Fruit fly (Drosophila melanogaster) whole organism, embryonic: Measurements from ENCODE around the gene CG4709.
A peak's percentile ranks its signal among the peaks of the same experiment; 100 is the strongest.

Source experiments
- CG10147 ChIP-seq: fragments of 200-800 bp; sonication (Bioruptor generic); optimal IDR thresholded peaks from 2 replicates; lab custom pipeline; 2019; ENCODE audit warnings: missing biosample characterization, mild to moderate bottlenecking, missing genetic modification characterization, moderate library complexity
- CG10431 ChIP-seq: fragments of 200-800 bp; sonication (Bioruptor generic); optimal IDR thresholded peaks from 3 replicates; lab custom pipeline; 2018; ENCODE audit warnings: missing biosample characterization, mild to moderate bottlenecking, missing genetic modification characterization
- CG12769 ChIP-seq: fragments of 200-800 bp; sonication (Bioruptor generic); optimal IDR thresholded peaks from 2 replicates; lab custom pipeline; 2019; ENCODE audit warnings: missing biosample characterization, mild to moderate bottlenecking, missing genetic modification characterization, moderate library complexity
- CG13296 ChIP-seq: fragments of 200-800 bp; sonication (Bioruptor generic); optimal IDR thresholded peaks from 3 replicates; lab custom pipeline; 2018; ENCODE audit warnings: missing biosample characterization, mild to moderate bottlenecking, missing genetic modification characterization
- CG14860 ChIP-seq: fragments of 200-800 bp; sonication (Bioruptor generic); IDR thresholded peaks from 3 replicates; pipeline ENCODE4 v1.3.6; 2022; ENCODE audit warnings: missing biosample characterization, missing genetic modification characterization; ENCODE audit not compliant: partially characterized antibody
- CG15073 ChIP-seq: fragments of 200-800 bp; sonication (Bioruptor generic); optimal IDR thresholded peaks from 2 replicates; lab custom pipeline; 2016; ENCODE audit warnings: missing biosample characterization, missing genetic modification characterization
- CG15269 ChIP-seq: fragments of 200-800 bp; sonication (Bioruptor generic); optimal IDR thresholded peaks from 2 replicates; lab custom pipeline; 2018; ENCODE audit warnings: missing biosample characterization, mild to moderate bottlenecking, missing genetic modification characterization, moderate library complexity
- CG2116 ChIP-seq: fragments of 200-800 bp; sonication (Bioruptor generic); optimal IDR thresholded peaks from 3 replicates; lab custom pipeline; 2018; ENCODE audit warnings: missing biosample characterization, mild to moderate bottlenecking, missing genetic modification characterization
- CG31224 ChIP-seq: fragments of 200-800 bp; sonication (Bioruptor generic); IDR thresholded peaks from 2 replicates; pipeline ENCODE4 v1.3.6; 2022; ENCODE audit warnings: missing biosample characterization, missing genetic modification characterization
- CG3281 ChIP-seq: fragments of 200-800 bp; sonication (Bioruptor generic); optimal IDR thresholded peaks from 3 replicates; lab custom pipeline; 2017; ENCODE audit warnings: missing biosample characterization, mild to moderate bottlenecking, missing genetic modification characterization
- CG3995 ChIP-seq: fragments of 200-800 bp; sonication (Bioruptor generic); optimal IDR thresholded peaks from 3 replicates; lab custom pipeline; 2016; ENCODE audit warnings: missing biosample characterization, missing genetic modification characterization
- CG43689 ChIP-seq: fragments of 200-800 bp; sonication (Bioruptor generic); IDR thresholded peaks from 2 replicates; pipeline ENCODE4 v1.3.6; 2022; ENCODE audit warnings: missing biosample characterization, missing genetic modification characterization
- CG5180 ChIP-seq: fragments of 200-800 bp; sonication (Bioruptor generic); optimal IDR thresholded peaks from 3 replicates; lab custom pipeline; 2017; ENCODE audit warnings: missing biosample characterization, missing genetic modification characterization, mild to moderate bottlenecking, moderate library complexity, missing genetic modification reagents
- CG6254 ChIP-seq: fragments of 200-800 bp; sonication (Bioruptor generic); optimal IDR thresholded peaks from 3 replicates; lab custom pipeline; 2017; ENCODE audit warnings: mild to moderate bottlenecking, missing biosample characterization, missing genetic modification reagents, missing genetic modification characterization
- CG6654 ChIP-seq: fragments of 200-800 bp; sonication (Bioruptor generic); optimal IDR thresholded peaks from 2 replicates; lab custom pipeline; 2017; ENCODE audit warnings: missing biosample characterization, mild to moderate bottlenecking, missing genetic modification characterization
- CG7839 ChIP-seq: fragments of 200-800 bp; sonication (Bioruptor generic); optimal IDR thresholded peaks from 3 replicates; lab custom pipeline; 2018; ENCODE audit warnings: missing biosample characterization, mild to moderate bottlenecking, missing genetic modification characterization, moderate library complexity
- CG8281 ChIP-seq: fragments of 200-800 bp; sonication (Bioruptor generic); optimal IDR thresholded peaks from 2 replicates; lab custom pipeline; 2018; ENCODE audit warnings: missing biosample characterization, mild to moderate bottlenecking, missing genetic modification characterization, moderate library complexity
- CG8290 ChIP-seq, 3 experiments: fragments of 200-800 bp; sonication (Bioruptor generic); optimal IDR thresholded peaks; 2 replicates each; lab custom pipeline; 2016 to 2019; ENCODE audit warnings: missing biosample characterization in 3 of 3, missing genetic modification characterization in 3 of 3, mild to moderate bottlenecking in 2 of 3, moderate library complexity in 1 of 3
- CoRest ChIP-seq: fragments of 200-800 bp; sonication (Bioruptor generic); optimal IDR thresholded peaks from 3 replicates; lab custom pipeline; 2018; ENCODE audit warnings: missing biosample characterization, mild to moderate bottlenecking, missing genetic modification characterization, moderate library complexity
- CrebB ChIP-seq: fragments of 200-800 bp; sonication (Bioruptor generic); optimal IDR thresholded peaks from 3 replicates; lab custom pipeline; 2018; ENCODE audit warnings: missing biosample characterization, mild to moderate bottlenecking, missing genetic modification characterization
- Dad ChIP-seq: fragments of 200-800 bp; sonication (Bioruptor generic); optimal IDR thresholded peaks from 3 replicates; lab custom pipeline; 2016; ENCODE audit warnings: missing biosample characterization, missing genetic modification characterization
- Deaf1 ChIP-seq: fragments of 200-800 bp; optimal IDR thresholded peaks from 3 replicates; lab custom pipeline; 2019; ENCODE audit warnings: missing biosample characterization, mild to moderate bottlenecking, missing genetic modification characterization, moderate library complexity
- Ets65A ChIP-seq: fragments of 200-800 bp; sonication (Bioruptor generic); peaks from one replicate; lab custom pipeline; 2016; ENCODE audit warnings: missing biosample characterization, missing genetic modification characterization
- Meics ChIP-seq: fragments of 200-800 bp; sonication (Bioruptor generic); optimal IDR thresholded peaks from 2 replicates; lab custom pipeline; 2017; ENCODE audit warnings: missing biosample characterization, mild to moderate bottlenecking, missing genetic modification characterization
- Nf-YC ChIP-seq: fragments of 200-800 bp; optimal IDR thresholded peaks from 3 replicates; lab custom pipeline; 2019; ENCODE audit warnings: missing biosample characterization, mild to moderate bottlenecking, missing genetic modification characterization, moderate library complexity
- Pdp1 ChIP-seq, 2 experiments: fragments of 200-800 bp; sonication (Bioruptor generic); optimal IDR thresholded peaks; 3 replicates each; lab custom pipeline; 2016; ENCODE audit warnings: missing biosample characterization in 2 of 2, missing genetic modification characterization in 2 of 2, mild to moderate bottlenecking in 1 of 2, moderate library complexity in 1 of 2
- Sry-β ChIP-seq: fragments of 200-800 bp; sonication (Bioruptor generic); optimal IDR thresholded peaks from 2 replicates; lab custom pipeline; 2018; ENCODE audit warnings: missing biosample characterization, mild to moderate bottlenecking, missing genetic modification characterization, moderate library complexity
- Stat92E ChIP-seq, 3 experiments: fragments of >200 bp in 2 of 3; fragments of 200-800 bp in 1 of 3; sonication (Bioruptor generic) in 1 of 3; optimal IDR thresholded peaks; 2 replicates each; lab custom pipeline; 2017 to 2019; ENCODE audit warnings: missing biosample characterization in 3 of 3, missing genetic modification characterization in 3 of 3, mild to moderate bottlenecking in 1 of 3, moderate library complexity in 1 of 3
- Vsx1 ChIP-seq: fragments of 200-800 bp; sonication (Bioruptor generic); optimal IDR thresholded peaks from 2 replicates; lab custom pipeline; 2017; ENCODE audit warnings: missing biosample characterization, mild to moderate bottlenecking, missing genetic modification characterization, missing genetic modification reagents
- cg ChIP-seq: fragments of 200-800 bp; sonication (Bioruptor generic); optimal IDR thresholded peaks from 3 replicates; lab custom pipeline; 2019; ENCODE audit warnings: missing biosample characterization, mild to moderate bottlenecking, missing genetic modification characterization, moderate library complexity
- cwo ChIP-seq: fragments of 200-800 bp; sonication (Bioruptor generic); optimal IDR thresholded peaks from 3 replicates; lab custom pipeline; 2017; ENCODE audit warnings: missing biosample characterization, missing genetic modification characterization, mild to moderate bottlenecking, moderate library complexity, missing genetic modification reagents
- dan ChIP-seq: fragments of 200-800 bp; sonication (Bioruptor generic); IDR thresholded peaks from 2 replicates; pipeline ENCODE4 v1.3.6; 2022; ENCODE audit warnings: missing biosample characterization, missing genetic modification characterization
- dati ChIP-seq: fragments of 200-800 bp; sonication (Bioruptor generic); IDR thresholded peaks from 2 replicates; pipeline ENCODE4 v1.3.6; 2022; ENCODE audit warnings: missing biosample characterization, missing genetic modification characterization
- dpn ChIP-seq, 2 experiments: fragments of 200-800 bp; sonication (Bioruptor generic); optimal IDR thresholded peaks; 3 replicates each; lab custom pipeline; 2016; ENCODE audit warnings: missing biosample characterization in 2 of 2, missing genetic modification characterization in 2 of 2
- dysf ChIP-seq: fragments of 200-800 bp; sonication (Bioruptor generic); IDR thresholded peaks from 3 replicates; pipeline ENCODE4 v1.3.6; 2022; ENCODE audit warnings: missing biosample characterization, missing genetic modification characterization
- ems ChIP-seq: fragments of 200-800 bp; sonication (Bioruptor generic); optimal IDR thresholded peaks from 3 replicates; lab custom pipeline; 2016; ENCODE audit warnings: missing biosample characterization, missing genetic modification characterization
- kah ChIP-seq: fragments of 200-800 bp; sonication (Bioruptor generic); optimal IDR thresholded peaks from 2 replicates; lab custom pipeline; 2018; ENCODE audit warnings: missing biosample characterization, mild to moderate bottlenecking, missing genetic modification characterization
- kay ChIP-seq: fragments of 200-800 bp; sonication (Bioruptor generic); optimal IDR thresholded peaks from 2 replicates; lab custom pipeline; 2016; ENCODE audit warnings: missing biosample characterization, missing genetic modification characterization
- nerfin-2 ChIP-seq: fragments of 200-800 bp; sonication (Bioruptor generic); IDR thresholded peaks from 2 replicates; pipeline ENCODE4 v1.3.6; 2022; ENCODE audit warnings: missing biosample characterization, missing genetic modification characterization; ENCODE audit not compliant: partially characterized antibody
- nom ChIP-seq: fragments of 200-800 bp; sonication (Bioruptor generic); optimal IDR thresholded peaks from 2 replicates; lab custom pipeline; 2017; ENCODE audit warnings: missing biosample characterization, missing genetic modification characterization, mild to moderate bottlenecking, moderate library complexity, missing genetic modification reagents
- oc ChIP-seq: fragments of 200-800 bp; sonication (Bioruptor generic); optimal IDR thresholded peaks from 2 replicates; lab custom pipeline; 2018; ENCODE audit warnings: missing biosample characterization, mild to moderate bottlenecking, missing genetic modification characterization, moderate library complexity
- prd ChIP-seq, 3 experiments: fragments of >200 bp in 2 of 3; fragments of 200-800 bp in 1 of 3; sonication (Bioruptor generic) in 1 of 3; optimal IDR thresholded peaks in 2 of 3; IDR thresholded peaks in 1 of 3; 2 replicates in 2 of 3; 3 replicates in 1 of 3; pipeline versions ENCODE4 v1.3.6 to Lab custom; 2017 to 2022; ENCODE audit warnings: missing biosample characterization in 1 of 3, missing genetic modification characterization in 1 of 3
- schlank ChIP-seq: fragments of 200-800 bp; sonication (Bioruptor generic); optimal IDR thresholded peaks from 2 replicates; lab custom pipeline; 2018; ENCODE audit warnings: missing biosample characterization, mild to moderate bottlenecking, missing genetic modification characterization
- sob ChIP-seq: fragments of 200-800 bp; sonication (Bioruptor generic); IDR thresholded peaks from 2 replicates; pipeline ENCODE4 v1.3.6; 2022; ENCODE audit warnings: missing biosample characterization, missing genetic modification characterization
- tll ChIP-seq, 2 experiments: fragments of 200-800 bp in 1 of 2; fragments of >200 bp in 1 of 2; sonication (Bioruptor generic) in 1 of 2; optimal IDR thresholded peaks; 2 replicates each; lab custom pipeline; 2017 to 2019; ENCODE audit warnings: missing biosample characterization in 2 of 2, missing genetic modification characterization in 2 of 2, mild to moderate bottlenecking in 1 of 2, moderate library complexity in 1 of 2

CG4709 gene

DNA sequence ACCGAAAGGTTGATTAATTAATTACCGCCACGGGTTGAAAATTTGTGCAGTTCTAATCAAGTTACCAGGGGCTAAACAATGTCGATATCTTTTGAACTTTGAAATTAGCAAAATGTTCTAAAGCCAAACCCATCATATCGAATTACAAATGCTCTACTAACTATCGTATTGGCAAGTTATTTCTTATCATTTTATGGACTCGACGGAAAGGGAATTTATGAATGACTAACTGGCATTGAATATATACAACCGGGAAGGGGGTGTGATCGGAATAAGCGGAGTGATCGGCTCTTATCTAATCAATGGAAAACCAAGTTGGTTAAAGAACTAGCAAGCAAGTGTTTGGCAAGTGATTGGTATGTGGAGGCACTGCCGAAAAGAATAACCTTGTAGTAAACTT, 10.6 kb upstream of the CG4709 start (continued):
- TF ChIP-seq CG8290 (GFP tag; optimal IDR thresholded peaks at IDR 0.05; lab: Kevin White, UChicago), result no peak
- TF ChIP-seq CG8290 (tag; optimal IDR thresholded peaks at IDR 0.05; lab: Kevin White, UChicago), result peak in 1 of 2 experiments; percentile 85
- TF ChIP-seq Pdp1 (GFP tag; optimal IDR thresholded peaks at IDR 0.05; lab: Kevin White, UChicago), result peak in 1 of 2 experiments; percentile 32
- peak; percentile 56 for TF ChIP-seq kay (GFP tag; lab: Kevin White, UChicago)
- TF ChIP-seq CG7839 (tag; lab: Kevin White, UChicago), result peak; percentile 14
- TF ChIP-seq cwo, result peak; percentile 59

DNA sequence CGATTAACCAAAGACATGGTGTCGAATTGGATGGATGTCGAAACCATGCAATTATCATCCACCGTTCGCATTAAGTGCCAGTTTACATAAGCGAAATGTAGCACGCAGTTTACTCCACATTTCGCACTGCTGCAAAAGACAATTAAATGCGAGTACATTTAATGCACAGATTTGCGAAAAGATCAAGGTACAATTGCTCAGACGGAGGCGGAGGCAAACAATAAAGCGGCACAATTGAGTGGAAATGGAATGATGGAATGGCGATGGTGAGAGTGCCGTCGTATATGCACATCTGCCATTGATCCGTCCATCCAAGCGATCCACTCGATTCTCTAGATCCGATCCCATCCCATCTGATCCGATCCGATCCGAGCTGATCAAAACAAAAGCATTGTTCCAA, 9.0 kb upstream of the CG4709 start:
- TF ChIP-seq nom (GFP tag; lab: Kevin White, UChicago) (peak; percentile 82), Ets65A (peak; percentile 24), CG12769 (tag; lab: Kevin White, UChicago) (no peak), CG13296 (GFP tag; lab: Kevin White, UChicago) (no peak)

DNA sequence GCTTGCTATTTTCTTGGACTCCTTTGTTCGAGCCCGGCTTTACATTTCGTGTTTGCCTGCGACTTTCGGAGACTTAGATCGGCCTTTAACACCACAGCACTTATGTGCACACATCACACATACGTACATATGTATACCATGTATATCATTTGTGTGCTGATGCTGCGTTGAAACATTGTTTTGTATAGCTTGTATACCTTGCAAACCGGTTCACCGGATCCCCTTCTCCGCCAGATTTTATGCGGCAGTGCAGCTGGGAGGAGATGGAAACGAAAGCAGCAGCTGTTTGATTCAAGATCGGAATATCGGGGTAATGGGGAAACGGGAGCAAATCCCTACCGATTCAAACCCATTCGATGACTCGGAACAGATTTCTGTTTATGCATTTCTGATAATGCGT, 8.1 kb upstream of the CG4709 start:
- no peak for TF ChIP-seq CG15269 (tag; lab: Kevin White, UChicago)
- TF ChIP-seq Meics (GFP tag; lab: Kevin White, UChicago), result no peak
- TF ChIP-seq CG6654 (GFP tag; lab: Kevin White, UChicago), result no peak
- no peak for TF ChIP-seq sob (GFP tag; lab: Robert Waterston, UW)
- no peak for TF ChIP-seq prd (optimal IDR thresholded peaks at IDR 0.05; lab: Kevin White, UChicago)
- no peak for TF ChIP-seq prd (GFP tag; IDR thresholded peaks at IDR 0.05; lab: Robert Waterston, UW)
- TF ChIP-seq CG10431 (GFP tag; lab: Kevin White, UChicago), result peak; percentile 98
- TF ChIP-seq dati (GFP tag; lab: Robert Waterston, UW), result no peak
- TF ChIP-seq CG3281 (GFP tag; lab: Kevin White, UChicago), result no peak
- TF ChIP-seq ems (GFP tag; lab: Kevin White, UChicago), result no peak
- TF ChIP-seq Stat92E (GFP tag; optimal IDR thresholded peaks at IDR 0.05; lab: Kevin White, UChicago), result peak in 1 of 3 experiments; percentile 49
- no peak for TF ChIP-seq CG3995 (GFP tag; lab: Kevin White, UChicago)
- no peak for TF ChIP-seq Vsx1 (GFP tag; lab: Kevin White, UChicago)
- TF ChIP-seq Ets65A, result no peak
- TF ChIP-seq CG15073 (GFP tag; lab: Kevin White, UChicago), result no peak
- no peak for TF ChIP-seq CrebB (tag; lab: Kevin White, UChicago)
- no peak for TF ChIP-seq dan
- TF ChIP-seq cg (GFP tag; lab: Kevin White, UChicago), result peak; percentile 19
- TF ChIP-seq nerfin-2, result no peak
- no peak for TF ChIP-seq CG5180
- TF ChIP-seq CG14860 (GFP tag; lab: Robert Waterston, UW), result no peak
- TF ChIP-seq dysf (GFP tag; lab: Robert Waterston, UW), result no peak
- TF ChIP-seq Deaf1 (tag; lab: Kevin White, UChicago), result no peak
- peak; percentile 16 for TF ChIP-seq CG12769 (tag; lab: Kevin White, UChicago)
- no peak for TF ChIP-seq CG43689 (GFP tag; lab: Robert Waterston, UW)
- TF ChIP-seq CG2116, result no peak
- TF ChIP-seq Sry-β, result no peak
- TF ChIP-seq Dad (GFP tag; lab: Kevin White, UChicago), result no peak
- TF ChIP-seq oc (tag; lab: Kevin White, UChicago), result peak; percentile 19
- TF ChIP-seq Nf-YC, result no peak
- no peak for TF ChIP-seq CoRest (tag; lab: Kevin White, UChicago)
- no peak for TF ChIP-seq CG10147 (GFP tag; lab: Kevin White, UChicago)
- TF ChIP-seq CG31224, result no peak
- TF ChIP-seq tll (GFP tag; optimal IDR thresholded peaks at IDR 0.05; lab: Kevin White, UChicago), result peak in 1 of 2 experiments; percentile 20
- TF ChIP-seq schlank (tag; lab: Kevin White, UChicago), result no peak
- TF ChIP-seq dpn (GFP tag; optimal IDR thresholded peaks at IDR 0.05; lab: Kevin White, UChicago), result no peak
- no peak for TF ChIP-seq CG6254 (GFP tag; lab: Kevin White, UChicago)
- TF ChIP-seq CG8281 (tag; lab: Kevin White, UChicago), result no peak
- no peak for TF ChIP-seq kah
